Fruit fly (Drosophila melanogaster): ENCODE measurements around the gene SmB.

SmB gene

DNA sequence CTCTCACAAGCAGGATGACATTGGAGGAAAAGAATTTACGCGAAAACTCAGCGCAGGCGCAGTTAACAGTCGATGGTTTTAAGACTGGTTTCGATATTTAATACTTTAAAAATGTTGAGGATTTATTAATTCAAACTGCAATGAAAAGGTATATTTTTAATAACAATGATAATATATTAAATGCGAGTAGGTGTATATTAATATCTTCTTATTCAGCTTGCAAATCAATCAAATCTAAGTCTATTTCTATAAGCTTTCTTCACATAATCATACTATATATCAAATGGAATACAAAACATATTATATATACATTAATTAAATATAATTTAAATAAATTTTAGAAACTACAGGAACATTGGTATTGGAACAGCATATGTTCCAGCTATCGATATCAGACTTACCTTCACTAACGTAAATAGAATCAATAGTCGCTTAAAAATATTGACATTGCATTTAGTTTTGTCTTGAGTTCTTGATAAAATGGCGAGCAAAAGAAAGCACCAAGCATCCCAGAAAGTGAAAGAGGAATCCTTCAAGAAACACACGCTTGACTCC, 9.3 kb upstream of the SmB start, which contains the start of the genes TBC1D16 and holn1 (continued):
- no peak for TF ChIP-seq eve (GFP tag; optimal IDR thresholded peaks at IDR 0.05)
- no peak for TF ChIP-seq chinmo (GFP tag; IDR thresholded peaks at IDR 0.05; ENCODE audit: partially characterized antibody)
- peak; percentile 12 for TF ChIP-seq CG17829 (tag; optimal IDR thresholded peaks at IDR 0.05)
- no peak for TF ChIP-seq ind (GFP tag; optimal IDR thresholded peaks at IDR 0.05)
- no peak for TF ChIP-seq CkIIα-i1 (GFP tag; IDR thresholded peaks at IDR 0.05)
- TF ChIP-seq Dp (GFP tag; optimal IDR thresholded peaks at IDR 0.05), result peak; percentile 21
- TF ChIP-seq onecut (GFP tag; IDR thresholded peaks at IDR 0.05), result peak; percentile 73
- no peak for TF ChIP-seq mam (GFP tag; optimal IDR thresholded peaks at IDR 0.05)
- TF ChIP-seq CG34224 (GFP tag; IDR thresholded peaks at IDR 0.05; ENCODE audit: partially characterized antibody), result peak; percentile 45; the same call in 2 of the 3 replicates
- TF ChIP-seq CG17385 (GFP tag; optimal IDR thresholded peaks at IDR 0.05), result no peak
- no peak for TF ChIP-seq fu2 (GFP tag; optimal IDR thresholded peaks at IDR 0.05)
- TF ChIP-seq Mrtf (GFP tag; IDR thresholded peaks at IDR 0.05), result no peak
- TF ChIP-seq HLH4C (GFP tag; IDR thresholded peaks at IDR 0.05; ENCODE audit: partially characterized antibody), result peak; percentile 52; the same call in 2 of the 3 replicates
- TF ChIP-seq trem (tag; optimal IDR thresholded peaks at IDR 0.05), result peak; percentile 35
- TF ChIP-seq grau (tag; optimal IDR thresholded peaks at IDR 0.05), result no peak
- TF ChIP-seq tgo (GFP tag; IDR thresholded peaks at IDR 0.05), result no peak
- TF ChIP-seq sna (GFP tag; IDR thresholded peaks at IDR 0.05; ENCODE audit: partially characterized antibody), result 0 out of 2 replicates have a peak, but pooled peaks have one; percentile 32
- no peak for TF ChIP-seq CG12219 (GFP tag; optimal IDR thresholded peaks at IDR 0.05)
- no peak for TF ChIP-seq Usf (GFP tag; optimal IDR thresholded peaks at IDR 0.05)
- no peak for TF ChIP-seq jigr1 (GFP tag; IDR thresholded peaks at IDR 0.05)
- no peak for TF ChIP-seq Dfd (GFP tag; optimal IDR thresholded peaks at IDR 0.05)
- 0 out of 2 replicates have a peak, but pooled peaks have one; percentile 18 for TF ChIP-seq E2f2 (GFP tag; IDR thresholded peaks at IDR 0.05)
- TF ChIP-seq CG30020 (tag; optimal IDR thresholded peaks at IDR 0.05), result peak; percentile 94
- TF ChIP-seq YL-1 (GFP tag; optimal IDR thresholded peaks at IDR 0.05), result no peak
- no peak for TF ChIP-seq pho (GFP tag; optimal IDR thresholded peaks at IDR 0.05)
- no peak for TF ChIP-seq slou (GFP tag; optimal IDR thresholded peaks at IDR 0.05)
- TF ChIP-seq insv (GFP tag; optimal IDR thresholded peaks at IDR 0.05), result no peak
- TF ChIP-seq Abd-B (GFP tag; optimal IDR thresholded peaks at IDR 0.05), result no peak
- peak; percentile 5; the same call in 1 of the 3 replicates for TF ChIP-seq zen2 (GFP tag; IDR thresholded peaks at IDR 0.05; ENCODE audit: partially characterized antibody)
- no peak for TF ChIP-seq CG1233 (GFP tag; optimal IDR thresholded peaks at IDR 0.05)
- no peak for TF ChIP-seq HLH54F (GFP tag; optimal IDR thresholded peaks at IDR 0.05)
- no peak for TF ChIP-seq br (optimal IDR thresholded peaks at IDR 0.05)
- 0 out of 2 replicates have a peak, but pooled peaks have one; percentile 25 for TF ChIP-seq Xrp1 (GFP tag; IDR thresholded peaks at IDR 0.05)
- peak; percentile 53; the same call in 1 of the 2 replicates for TF ChIP-seq hbn (GFP tag; IDR thresholded peaks at IDR 0.05; ENCODE audit: partially characterized antibody)
- peak; percentile 54 for TF ChIP-seq Dref (GFP tag; IDR thresholded peaks at IDR 0.05)
- TF ChIP-seq BEAF-32 (GFP tag; optimal IDR thresholded peaks at IDR 0.05), result peak; percentile 60
- no peak for TF ChIP-seq CG4360 (GFP tag; IDR thresholded peaks at IDR 0.05)
- peak; percentile 30; the same call in 1 of the 2 replicates for TF ChIP-seq bbx (GFP tag; IDR thresholded peaks at IDR 0.05; ENCODE audit: partially characterized antibody)
- no peak for TF ChIP-seq Tbp (GFP tag; optimal IDR thresholded peaks at IDR 0.05)
- TF ChIP-seq Fer2 (tag; optimal IDR thresholded peaks at IDR 0.05), result no peak
- no peak for TF ChIP-seq CG11456 (GFP tag; IDR thresholded peaks at IDR 0.05)
- peak in 1 of 2 experiments; percentile 20 for TF ChIP-seq crp (GFP tag; optimal IDR thresholded peaks at IDR 0.05)
- peak; percentile 1 for TF ChIP-seq CG12104 (GFP tag; optimal IDR thresholded peaks at IDR 0.05)
- TF ChIP-seq CG13287 (GFP tag; IDR thresholded peaks at IDR 0.05; ENCODE audit: partially characterized antibody), result peak; percentile 78
- TF ChIP-seq crc (GFP tag; optimal IDR thresholded peaks at IDR 0.05), result no peak
- peak; percentile 29 for TF ChIP-seq CG18262 (tag; optimal IDR thresholded peaks at IDR 0.05)
- no peak for TF ChIP-seq chif (GFP tag; optimal IDR thresholded peaks at IDR 0.05)
- no peak for TF ChIP-seq ems (GFP tag; optimal IDR thresholded peaks at IDR 0.05)
- peak; percentile 27; the same call in 1 of the 3 replicates for TF ChIP-seq Doc3 (GFP tag; IDR thresholded peaks at IDR 0.05; ENCODE audit: partially characterized antibody)
- no peak for TF ChIP-seq Dip3 (GFP tag; optimal IDR thresholded peaks at IDR 0.05)
